Worm (Caenorhabditis elegans) whole organism, L1 larva: ENCODE data around the gene scl-3.

Source experiments
- ama-1 ChIP-seq: fragments of 150-350 bp; optimal IDR thresholded peaks from 2 replicates; lab custom pipeline; 2014
- dpl-1 ChIP-seq, 3 experiments: fragments of 150-350 bp in 2 of 3; sonication (generic microtip) in 1 of 3; optimal IDR thresholded peaks; 2 replicates each; lab custom pipeline; 2014 to 2017; ENCODE audit warnings: missing biosample characterization in 3 of 3, missing genetic modification characterization in 3 of 3, missing genetic modification reagents in 3 of 3

ce11 chrIV:13107359-13107758 lies 48.0 kb downstream of the scl-3 start, which contains the start of gene B0564.2:
- TF ChIP-seq dpl-1 (GFP tag; optimal IDR thresholded peaks at IDR 0.05; lab: Kevin White, UChicago), result no peak
- no peak for TF ChIP-seq ama-1
